Fruit fly (Drosophila melanogaster) whole organism, embryonic: ENCODE results near the gene CG1494.

Experiments
- BEAF-32 ChIP-seq: fragments of 200-800 bp; sonication (Bioruptor generic); optimal IDR thresholded peaks from 3 replicates; lab custom pipeline; 2017; ENCODE audit warnings: missing biosample characterization, missing genetic modification characterization, mild to moderate bottlenecking, moderate library complexity, missing genetic modification reagents
- CG11247 ChIP-seq: fragments of 200-800 bp; sonication (Bioruptor generic); IDR thresholded peaks from 2 replicates; pipeline ENCODE4 v1.3.6; 2022; ENCODE audit warnings: missing biosample characterization, missing genetic modification characterization
- CG12769 ChIP-seq: fragments of 200-800 bp; sonication (Bioruptor generic); optimal IDR thresholded peaks from 2 replicates; lab custom pipeline; 2019; ENCODE audit warnings: missing biosample characterization, mild to moderate bottlenecking, missing genetic modification characterization, moderate library complexity
- CG12942 ChIP-seq: fragments of 200-800 bp; sonication (Bioruptor generic); optimal IDR thresholded peaks from 3 replicates; lab custom pipeline; 2016; ENCODE audit warnings: missing biosample characterization, missing genetic modification characterization
- CG13775 ChIP-seq: fragments of 200-800 bp; sonication (Bioruptor generic); optimal IDR thresholded peaks from 3 replicates; lab custom pipeline; 2017; ENCODE audit warnings: missing biosample characterization, mild to moderate bottlenecking, missing genetic modification characterization
- CG1602 ChIP-seq: fragments of 200-800 bp; sonication (Bioruptor generic); optimal IDR thresholded peaks from 3 replicates; lab custom pipeline; 2016; ENCODE audit warnings: missing biosample characterization, missing genetic modification characterization
- CG1647 ChIP-seq: fragments of 200-800 bp; sonication (Bioruptor generic); optimal IDR thresholded peaks from 3 replicates; lab custom pipeline; 2016; ENCODE audit warnings: missing biosample characterization, missing genetic modification characterization
- CG18599 ChIP-seq: fragments of 200-800 bp; sonication (Bioruptor generic); optimal IDR thresholded peaks from 3 replicates; lab custom pipeline; 2017; ENCODE audit warnings: missing biosample characterization, missing genetic modification characterization, mild to moderate bottlenecking, moderate library complexity, missing genetic modification reagents
- CG2678 ChIP-seq: fragments of 200-800 bp; sonication (Bioruptor generic); optimal IDR thresholded peaks from 3 replicates; lab custom pipeline; 2019; ENCODE audit warnings: missing biosample characterization, mild to moderate bottlenecking, missing genetic modification characterization, moderate library complexity
- CG3065 ChIP-seq: fragments of 200-800 bp; sonication (Bioruptor generic); optimal IDR thresholded peaks from 2 replicates; lab custom pipeline; 2016; ENCODE audit warnings: missing biosample characterization, missing genetic modification characterization
- CG32772 ChIP-seq: fragments of 200-800 bp; sonication (Bioruptor generic); IDR thresholded peaks from 2 replicates; pipeline ENCODE4 v1.3.6; 2022; ENCODE audit warnings: missing biosample characterization, missing genetic modification characterization
- CG4282 ChIP-seq: fragments of 200-800 bp; sonication (Bioruptor generic); optimal IDR thresholded peaks from 2 replicates; lab custom pipeline; 2016; ENCODE audit warnings: missing biosample characterization, missing genetic modification characterization
- CG4404 ChIP-seq: fragments of 200-800 bp; sonication (Bioruptor generic); IDR thresholded peaks from 2 replicates; pipeline ENCODE4 v1.3.6; 2022; ENCODE audit warnings: missing biosample characterization, missing genetic modification characterization
- CG4820 ChIP-seq: fragments of 200-800 bp; sonication (Bioruptor generic); optimal IDR thresholded peaks from 3 replicates; lab custom pipeline; 2016; ENCODE audit warnings: missing biosample characterization, missing genetic modification characterization
- CG5180 ChIP-seq: fragments of 200-800 bp; sonication (Bioruptor generic); optimal IDR thresholded peaks from 3 replicates; lab custom pipeline; 2017; ENCODE audit warnings: missing biosample characterization, missing genetic modification characterization, mild to moderate bottlenecking, moderate library complexity, missing genetic modification reagents
- CG7786 ChIP-seq: fragments of 200-800 bp; sonication (Bioruptor generic); optimal IDR thresholded peaks from 2 replicates; lab custom pipeline; 2016; ENCODE audit warnings: missing biosample characterization, missing genetic modification characterization
- CG9876 ChIP-seq: fragments of 200-800 bp; sonication (Bioruptor generic); optimal IDR thresholded peaks from 2 replicates; lab custom pipeline; 2016; ENCODE audit warnings: missing biosample characterization, missing genetic modification characterization
- CrebB ChIP-seq: fragments of 200-800 bp; sonication (Bioruptor generic); optimal IDR thresholded peaks from 3 replicates; lab custom pipeline; 2018; ENCODE audit warnings: missing biosample characterization, mild to moderate bottlenecking, missing genetic modification characterization
- E2f1 ChIP-seq: fragments of 200-800 bp; sonication (Bioruptor generic); IDR thresholded peaks from 2 replicates; pipeline ENCODE4 v1.3.6; 2022; ENCODE audit warnings: missing biosample characterization, missing genetic modification characterization
- Eip74EF ChIP-seq, 2 experiments: fragments of 200-800 bp in 1 of 2; fragments of >200 bp in 1 of 2; sonication (Bioruptor generic) in 1 of 2; optimal IDR thresholded peaks; 2 replicates each; lab custom pipeline; 2017 to 2019; ENCODE audit warnings: missing biosample characterization in 2 of 2, missing genetic modification characterization in 2 of 2, mild to moderate bottlenecking in 1 of 2, moderate library complexity in 1 of 2
- Fer1 ChIP-seq: fragments of 200-800 bp; sonication (Bioruptor generic); optimal IDR thresholded peaks from 2 replicates; lab custom pipeline; 2017; ENCODE audit warnings: missing biosample characterization, mild to moderate bottlenecking, missing genetic modification characterization
- Hey ChIP-seq: fragments of 200-800 bp; sonication (Bioruptor generic); optimal IDR thresholded peaks from 3 replicates; lab custom pipeline; 2018; ENCODE audit warnings: missing biosample characterization, mild to moderate bottlenecking, missing genetic modification characterization
- HmgZ ChIP-seq: fragments of 200-800 bp; sonication (Bioruptor generic); optimal IDR thresholded peaks from 2 replicates; lab custom pipeline; 2018; ENCODE audit warnings: missing biosample characterization, mild to moderate bottlenecking, missing genetic modification characterization
- Lhr ChIP-seq: fragments of 200-800 bp; sonication (Bioruptor generic); optimal IDR thresholded peaks from 3 replicates; lab custom pipeline; 2017; ENCODE audit warnings: mild to moderate bottlenecking, missing biosample characterization, missing genetic modification reagents, missing genetic modification characterization
- MTF-1 ChIP-seq: fragments of 200-800 bp; sonication (Bioruptor generic); optimal IDR thresholded peaks from 2 replicates; lab custom pipeline; 2018; ENCODE audit warnings: missing biosample characterization, mild to moderate bottlenecking, missing genetic modification characterization, borderline replicate concordance
- NFAT ChIP-seq: fragments of 200-800 bp; sonication (Bioruptor generic); IDR thresholded peaks from 2 replicates; pipeline ENCODE4 v1.3.6; 2022; ENCODE audit warnings: missing biosample characterization, missing genetic modification characterization
- Pdp1 ChIP-seq, 2 experiments: fragments of 200-800 bp; sonication (Bioruptor generic); optimal IDR thresholded peaks; 3 replicates each; lab custom pipeline; 2016; ENCODE audit warnings: missing biosample characterization in 2 of 2, missing genetic modification characterization in 2 of 2, mild to moderate bottlenecking in 1 of 2, moderate library complexity in 1 of 2
- Scr ChIP-seq: fragments of 200-800 bp; sonication (Bioruptor generic); IDR thresholded peaks from 2 replicates; pipeline ENCODE4 v1.3.6; 2022; ENCODE audit warnings: missing biosample characterization, missing genetic modification characterization; ENCODE audit not compliant: partially characterized antibody
- Vsx1 ChIP-seq: fragments of 200-800 bp; sonication (Bioruptor generic); optimal IDR thresholded peaks from 2 replicates; lab custom pipeline; 2017; ENCODE audit warnings: missing biosample characterization, mild to moderate bottlenecking, missing genetic modification characterization, missing genetic modification reagents
- aop ChIP-seq: fragments of 200-800 bp; sonication (Bioruptor generic); IDR thresholded peaks from 2 replicates; pipeline ENCODE4 v1.3.6; 2022; ENCODE audit warnings: missing biosample characterization, missing genetic modification characterization
- chif ChIP-seq, 2 experiments: fragments of 200-800 bp; sonication (Bioruptor generic); optimal IDR thresholded peaks; 3 replicates each; lab custom pipeline; 2016; ENCODE audit warnings: missing biosample characterization in 2 of 2, missing genetic modification characterization in 2 of 2
- chinmo ChIP-seq: fragments of 200-800 bp; sonication (Bioruptor generic); IDR thresholded peaks from 4 replicates; pipeline ENCODE4 v1.3.6; 2022; ENCODE audit warnings: missing biosample characterization, missing genetic modification characterization; ENCODE audit not compliant: partially characterized antibody
- crol ChIP-seq: fragments of 200-800 bp; sonication (Bioruptor generic); IDR thresholded peaks from 2 replicates; pipeline ENCODE4 v1.3.6; 2022; ENCODE audit warnings: missing biosample characterization, missing genetic modification characterization
- ewg ChIP-seq: fragments of 200-800 bp; sonication (Bioruptor generic); optimal IDR thresholded peaks from 3 replicates; lab custom pipeline; 2017; ENCODE audit warnings: mild to moderate bottlenecking, missing biosample characterization, missing genetic modification reagents, missing genetic modification characterization
- fd64A ChIP-seq: fragments of 200-800 bp; sonication (Bioruptor generic); optimal IDR thresholded peaks from 3 replicates; lab custom pipeline; 2018; ENCODE audit warnings: missing biosample characterization, mild to moderate bottlenecking, missing genetic modification characterization
- fd96Cb ChIP-seq: fragments of 200-800 bp; sonication (Bioruptor generic); optimal IDR thresholded peaks from 2 replicates; lab custom pipeline; 2018; ENCODE audit warnings: missing biosample characterization, mild to moderate bottlenecking, missing genetic modification characterization, moderate library complexity
- fu2 ChIP-seq: fragments of 200-800 bp; sonication (Bioruptor generic); optimal IDR thresholded peaks from 2 replicates; lab custom pipeline; 2016; ENCODE audit warnings: missing biosample characterization, missing genetic modification characterization
- gem ChIP-seq: fragments of 200-800 bp; sonication (Bioruptor generic); optimal IDR thresholded peaks from 2 replicates; lab custom pipeline; 2019; ENCODE audit warnings: missing biosample characterization, mild to moderate bottlenecking, missing genetic modification characterization, moderate library complexity
- grau ChIP-seq: fragments of 200-800 bp; optimal IDR thresholded peaks from 3 replicates; lab custom pipeline; 2019; ENCODE audit warnings: missing biosample characterization, mild to moderate bottlenecking, missing genetic modification characterization, moderate library complexity
- hbn ChIP-seq: fragments of 200-800 bp; sonication (Bioruptor generic); IDR thresholded peaks from 2 replicates; pipeline ENCODE4 v1.3.6; 2022; ENCODE audit warnings: missing biosample characterization, missing genetic modification characterization; ENCODE audit not compliant: partially characterized antibody
- lilli ChIP-seq: fragments of 200-800 bp; sonication (Bioruptor generic); optimal IDR thresholded peaks from 3 replicates; lab custom pipeline; 2016; ENCODE audit warnings: missing biosample characterization, missing genetic modification characterization
- lmd ChIP-seq: fragments of 200-800 bp; sonication (Bioruptor generic); IDR thresholded peaks from 2 replicates; pipeline ENCODE4 v1.3.6; 2022; ENCODE audit warnings: missing biosample characterization, missing genetic modification characterization
- mirr ChIP-seq: fragments of 200-800 bp; sonication (Bioruptor generic); optimal IDR thresholded peaks from 3 replicates; lab custom pipeline; 2018; ENCODE audit warnings: missing biosample characterization, mild to moderate bottlenecking, missing genetic modification characterization
- rib ChIP-seq: fragments of 200-800 bp; sonication (Bioruptor generic); IDR thresholded peaks from 2 replicates; pipeline ENCODE4 v1.3.6; 2022; ENCODE audit warnings: missing biosample characterization, missing genetic modification characterization
- so ChIP-seq: fragments of 200-800 bp; sonication (Bioruptor generic); IDR thresholded peaks from 3 replicates; pipeline ENCODE4 v1.3.6; 2022; ENCODE audit warnings: missing biosample characterization, missing genetic modification characterization
- tin ChIP-seq: fragments of 200-800 bp; sonication (Bioruptor generic); optimal IDR thresholded peaks from 3 replicates; lab custom pipeline; 2016; ENCODE audit warnings: missing biosample characterization, missing genetic modification characterization
- toy ChIP-seq: fragments of 200-800 bp; sonication (Bioruptor generic); IDR thresholded peaks from 2 replicates; pipeline ENCODE4 v1.3.6; 2022; ENCODE audit warnings: missing biosample characterization, missing genetic modification characterization
- unc-4 ChIP-seq: fragments of 200-800 bp; sonication (Bioruptor generic); IDR thresholded peaks from 2 replicates; pipeline ENCODE4 v1.3.6; 2022; ENCODE audit warnings: missing biosample characterization, missing genetic modification characterization; ENCODE audit not compliant: partially characterized antibody
- wdn ChIP-seq: fragments of 200-800 bp; sonication (Bioruptor generic); IDR thresholded peaks from 2 replicates; pipeline ENCODE4 v1.3.6; 2022; ENCODE audit warnings: missing biosample characterization, missing genetic modification characterization
- wek ChIP-seq: fragments of 200-800 bp; sonication (Bioruptor generic); optimal IDR thresholded peaks from 3 replicates; lab custom pipeline; 2018; ENCODE audit warnings: missing biosample characterization, mild to moderate bottlenecking, missing genetic modification characterization, moderate library complexity

The CG1494 gene

dm6 chrX:21334522-21335104 is 49.5 kb downstream of the CG1494 start:
- no peak for TF ChIP-seq CrebB
- peak; percentile 13 for TF ChIP-seq lilli (GFP tag; lab: Kevin White, UChicago)
- TF ChIP-seq Eip74EF (GFP tag; optimal IDR thresholded peaks at IDR 0.05; lab: Kevin White, UChicago), result no peak
- no peak for TF ChIP-seq unc-4 (GFP tag; lab: Robert Waterston, UW)
- TF ChIP-seq grau (tag; lab: Kevin White, UChicago), result no peak
- no peak for TF ChIP-seq CG9876 (GFP tag; lab: Kevin White, UChicago)
- 0 out of 2 replicates have a peak, but pooled peaks have one; percentile 32 for TF ChIP-seq E2f1 (GFP tag; lab: Robert Waterston, UW)
- no peak for TF ChIP-seq rib (GFP tag; lab: Robert Waterston, UW)
- no peak for TF ChIP-seq CG7786 (GFP tag; lab: Kevin White, UChicago)
- TF ChIP-seq tin (GFP tag; lab: Kevin White, UChicago), result no peak
- no peak for TF ChIP-seq CG4404 (GFP tag; lab: Robert Waterston, UW)
- no peak for TF ChIP-seq NFAT (GFP tag; lab: Robert Waterston, UW)
- TF ChIP-seq toy (GFP tag; lab: Robert Waterston, UW), result no peak
- peak; percentile 21 for TF ChIP-seq CG4820 (GFP tag; lab: Kevin White, UChicago)
- TF ChIP-seq lmd (GFP tag; lab: Robert Waterston, UW), result no peak
- TF ChIP-seq CG12942, result no peak
- TF ChIP-seq CG32772 (GFP tag; lab: Robert Waterston, UW), result no peak
- peak; percentile 5 to 28 for TF ChIP-seq Pdp1 (GFP tag; optimal IDR thresholded peaks at IDR 0.05; lab: Kevin White, UChicago)
- TF ChIP-seq Scr (GFP tag; lab: Robert Waterston, UW), result no peak
- no peak for TF ChIP-seq aop (GFP tag; lab: Robert Waterston, UW)
- no peak for TF ChIP-seq CG3065 (GFP tag; lab: Kevin White, UChicago)
- no peak for TF ChIP-seq CG2678 (tag; lab: Kevin White, UChicago)
- TF ChIP-seq gem, result no peak
- no peak for TF ChIP-seq so (GFP tag; lab: Robert Waterston, UW)
- TF ChIP-seq chinmo (GFP tag; lab: Robert Waterston, UW), result no peak
- no peak for TF ChIP-seq ewg (GFP tag; lab: Kevin White, UChicago)
- TF ChIP-seq Vsx1 (GFP tag; lab: Kevin White, UChicago), result no peak
- no peak for TF ChIP-seq crol
- no peak for TF ChIP-seq wdn (GFP tag; lab: Robert Waterston, UW)
- no peak for TF ChIP-seq CG1602
- TF ChIP-seq HmgZ (tag; lab: Kevin White, UChicago), result no peak
- no peak for TF ChIP-seq wek
- no peak for TF ChIP-seq MTF-1 (GFP tag; lab: Kevin White, UChicago)
- no peak for TF ChIP-seq mirr (GFP tag; lab: Kevin White, UChicago)
- TF ChIP-seq Hey (tag; lab: Kevin White, UChicago), result no peak
- peak; percentile 21 for TF ChIP-seq fd96Cb
- no peak for TF ChIP-seq CG4282 (GFP tag; lab: Kevin White, UChicago)
- TF ChIP-seq fd64A, result no peak
- TF ChIP-seq hbn (GFP tag; lab: Robert Waterston, UW), result no peak
- TF ChIP-seq BEAF-32 (GFP tag; lab: Kevin White, UChicago), result no peak
- TF ChIP-seq Fer1, result peak; percentile 48
- no peak for TF ChIP-seq CG11247 (GFP tag; lab: Robert Waterston, UW)
- TF ChIP-seq CG1647 (GFP tag; lab: Kevin White, UChicago), result no peak
- TF ChIP-seq fu2, result no peak
- no peak for TF ChIP-seq Lhr (GFP tag; lab: Kevin White, UChicago)
- no peak for TF ChIP-seq CG5180 (GFP tag; lab: Kevin White, UChicago)
- no peak for TF ChIP-seq CG12769
- no peak for TF ChIP-seq CG18599 (GFP tag; lab: Kevin White, UChicago)
- no peak for TF ChIP-seq CG13775 (GFP tag; lab: Kevin White, UChicago)
- TF ChIP-seq chif (GFP tag; optimal IDR thresholded peaks at IDR 0.05; lab: Kevin White, UChicago), result peak in 1 of 2 experiments; percentile 15
